Worm (Caenorhabditis elegans) whole organism, L4/young adult: ENCODE data around the gene hda-6.

Experiments used
- W03F9.2 ChIP-seq: fragments of 150-350 bp; optimal IDR thresholded peaks from 2 replicates; lab custom pipeline; 2014; ENCODE audit warnings: missing biosample characterization, missing genetic modification characterization
- him-1 ChIP-seq: sonication (generic microtip); optimal IDR thresholded peaks from 2 replicates; lab custom pipeline; 2016; ENCODE audit warnings: missing genotype, missing genetic modification reagents, missing genetic modification characterization, missing compliant biosample characterization

ce11 chrIV:5385020-5385419 lies 20.9 kb upstream of the hda-6 start, which contains the start of gene F41H10.12:
- TF ChIP-seq him-1 (tag; lab: Kevin White, UChicago) (no peak), W03F9.2 (no peak)
